Worm (Caenorhabditis elegans): ENCODE results near the gene F08G2.7.
"Not testable (repeated sequence)": the region's sequence is repeated elsewhere in the genome, so short reads cannot be mapped to it uniquely, and the experiment has no call there.

DNA sequence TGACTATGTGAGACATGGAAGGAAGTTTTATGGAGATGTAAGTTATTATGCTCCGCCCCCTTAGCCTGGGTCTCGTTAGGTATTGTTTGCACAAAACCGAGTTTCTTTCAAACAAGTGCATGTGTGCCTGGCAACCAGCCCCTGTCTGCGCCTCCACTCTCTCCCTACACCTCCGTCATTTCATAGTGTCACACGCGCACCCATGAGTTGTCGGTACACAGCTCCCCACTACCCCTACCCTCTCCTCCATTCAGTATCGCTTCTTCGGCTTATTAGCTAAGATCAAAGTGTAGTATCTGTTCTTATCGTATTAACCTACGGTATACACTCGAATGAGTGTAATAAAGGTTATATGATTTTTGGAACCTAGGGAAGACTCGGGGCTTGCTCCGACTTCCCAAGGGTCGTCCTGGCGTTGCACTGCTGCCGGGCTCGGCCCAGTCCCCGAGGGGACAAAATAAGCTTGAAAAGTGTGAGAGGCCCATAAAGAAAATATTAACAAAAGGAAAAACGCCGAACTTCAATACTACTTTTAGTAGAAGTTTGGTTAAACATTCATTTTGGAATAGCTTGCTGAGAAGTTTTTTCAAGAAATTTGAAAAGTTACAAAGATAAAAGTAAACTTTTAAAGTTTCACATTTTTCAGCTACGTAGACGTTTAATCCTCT, 11.7 kb upstream of the F08G2.7 start:
- not testable (repeated sequence) for TF ChIP-seq ama-1 (optimal IDR thresholded peaks at IDR 0.05); K09A11.1 (tag; optimal IDR thresholded peaks at IDR 0.05; ENCODE audit: insufficient read depth); hlh-8 (tag; optimal IDR thresholded peaks at IDR 0.05)

All from whole organism, late embryonic.